Worm (Caenorhabditis elegans): ENCODE measurements around the gene Y47D7A.3.

ce11 chrV:4384482-4384881 lies 26.3 kb upstream of the Y47D7A.3 start, which contains the start of gene F13A2.2:
- TF ChIP-seq med-1 (GFP tag; optimal IDR thresholded peaks at IDR 0.05; ENCODE audit: insufficient read depth) = no peak
- TF ChIP-seq tab-1 (GFP tag; IDR thresholded peaks at IDR 0.05) = no peak
- no peak for TF ChIP-seq cog-1 (tag; optimal IDR thresholded peaks at IDR 0.05)
- no peak for TF ChIP-seq T22C8.4 (GFP tag; IDR thresholded peaks at IDR 0.05)
- TF ChIP-seq ztf-23 (GFP tag; IDR thresholded peaks at IDR 0.05) = no peak
- TF ChIP-seq ztf-29 (GFP tag; IDR thresholded peaks at IDR 0.05) = no peak
- no peak for TF ChIP-seq flt-1 (GFP tag; IDR thresholded peaks at IDR 0.05)
- no peak for TF ChIP-seq ref-1 (GFP tag; conservative IDR thresholded peaks at IDR 0.05)
